Worm (Caenorhabditis elegans): ENCODE results near the gene F13D12.10.

ce11 chrII:11689941-11690340 is 23.7 kb upstream of the F13D12.10 start:
- no peak for TF ChIP-seq ceh-63 (GFP tag; optimal IDR thresholded peaks at IDR 0.05)
- no peak for TF ChIP-seq aly-2 (tag; optimal IDR thresholded peaks at IDR 0.05)
- TF ChIP-seq zag-1 (tag; optimal IDR thresholded peaks at IDR 0.05) = no peak
- no peak for TF ChIP-seq nhr-28 (tag; optimal IDR thresholded peaks at IDR 0.05)
- TF ChIP-seq C34B4.2 (tag; optimal IDR thresholded peaks at IDR 0.05) = no peak
